Fruit fly (Drosophila melanogaster): Measurements from ENCODE around the gene CG42307.

DNA sequence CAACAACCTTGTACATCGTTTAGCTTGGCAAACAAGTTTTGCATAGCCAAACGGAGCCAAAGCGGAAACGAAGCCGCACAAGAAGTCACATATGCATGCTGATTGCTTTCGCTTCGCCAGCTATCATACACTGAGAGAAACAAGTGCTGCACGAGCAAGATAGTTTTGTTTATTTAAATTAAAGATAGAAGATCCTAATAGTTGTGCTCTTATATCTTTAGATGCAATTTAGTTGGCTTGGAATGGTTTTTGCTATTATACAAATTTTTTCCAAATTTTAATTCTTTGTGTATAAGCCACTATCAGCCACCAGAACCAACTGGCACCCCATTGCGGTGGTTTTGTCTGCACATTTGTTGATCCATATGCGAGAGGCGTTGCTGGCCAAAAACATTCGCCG lies 45.4 kb upstream of the CG42307 start:
- TF ChIP-seq gl (tag; optimal IDR thresholded peaks at IDR 0.05) (no peak), CG8301 (tag; optimal IDR thresholded peaks at IDR 0.05) (no peak), CG4496 (GFP tag; IDR thresholded peaks at IDR 0.05) (no peak), CG8159 (tag; optimal IDR thresholded peaks at IDR 0.05) (no peak), Snoo (tag; optimal IDR thresholded peaks at IDR 0.05) (no peak), Pif1B (GFP tag; optimal IDR thresholded peaks at IDR 0.05) (no peak), CG34367 (tag; optimal IDR thresholded peaks at IDR 0.05) (no peak), Pif1A (GFP tag; optimal IDR thresholded peaks at IDR 0.05) (peak; percentile 16), EcR (GFP tag; optimal IDR thresholded peaks at IDR 0.05) (no peak), CG9948 (tag; optimal IDR thresholded peaks at IDR 0.05) (no peak), D1 (tag; optimal IDR thresholded peaks at IDR 0.05) (no peak), CG14655 (GFP tag; optimal IDR thresholded peaks at IDR 0.05) (peak; percentile 45), fd96Ca (GFP tag; IDR thresholded peaks at IDR 0.05) (0 out of 3 replicates have a peak, but pooled peaks have one; percentile 8)

Measured in whole organism, pupa.